Fruit fly (Drosophila melanogaster): ENCODE measurements around the gene CG10301.

The CG10301 gene

DNA sequence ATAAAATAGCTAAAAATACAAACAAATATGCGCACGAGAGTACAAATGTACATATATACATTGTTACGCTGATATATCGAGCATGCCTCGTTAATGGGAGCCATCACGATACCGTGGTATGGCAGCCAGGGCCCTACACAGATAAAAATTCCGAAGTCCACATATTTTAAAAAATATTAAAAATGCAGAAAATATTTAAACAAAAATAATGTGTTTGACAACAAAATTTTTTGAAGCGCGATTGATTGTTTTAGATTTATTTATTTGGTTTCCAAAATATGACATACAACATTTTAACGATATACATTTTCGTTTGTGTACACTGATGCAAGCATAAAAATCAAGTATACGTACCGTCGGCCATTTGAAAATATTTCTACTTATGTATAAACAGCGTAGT lies 16.8 kb downstream of the CG10301 start (continued):
- TF ChIP-seq CG10631 (GFP tag; optimal IDR thresholded peaks at IDR 0.05) (peak; percentile 60), dac (GFP tag; optimal IDR thresholded peaks at IDR 0.05) (peak; percentile 8), CG9139 (GFP tag; optimal IDR thresholded peaks at IDR 0.05) (no peak), acj6 (GFP tag; optimal IDR thresholded peaks at IDR 0.05) (peak; percentile 63), Hr38 (GFP tag; optimal IDR thresholded peaks at IDR 0.05) (no peak), CG6792 (GFP tag; optimal IDR thresholded peaks at IDR 0.05) (peak; percentile 61), Hr39 (GFP tag; optimal IDR thresholded peaks at IDR 0.05) (peak; percentile 65), Eip75B (GFP tag; optimal IDR thresholded peaks at IDR 0.05) (peak; percentile 67)

DNA sequence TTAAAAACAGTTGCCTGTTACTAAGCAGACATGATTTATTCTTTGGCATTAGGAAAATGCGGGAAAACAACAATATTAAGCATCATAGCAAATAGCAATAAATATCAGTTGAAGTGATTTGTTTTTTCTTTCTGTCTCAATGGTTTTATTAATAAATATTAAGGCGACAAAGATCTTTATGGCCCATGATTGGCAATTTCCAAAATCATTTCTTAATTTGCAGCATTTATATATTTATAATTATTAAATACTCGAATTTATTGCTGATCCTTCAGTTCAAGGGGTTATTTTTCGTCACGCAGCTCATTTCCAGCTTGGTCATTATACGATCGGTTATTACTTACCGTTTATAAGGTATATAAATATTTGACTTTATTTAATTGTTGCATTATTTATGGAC lies 17.7 kb downstream of the CG10301 start:
- no peak for TF ChIP-seq Sox14 (GFP tag; optimal IDR thresholded peaks at IDR 0.05)
- no peak for TF ChIP-seq Smox (GFP tag; optimal IDR thresholded peaks at IDR 0.05)

- peak; percentile 74; the same call in 2 of the 3 replicates for TF ChIP-seq CG8119 (GFP tag; IDR thresholded peaks at IDR 0.05)
- TF ChIP-seq cyc (GFP tag; optimal IDR thresholded peaks at IDR 0.05), result no peak
- peak; percentile 27 for TF ChIP-seq CG3032 (tag; optimal IDR thresholded peaks at IDR 0.05)
- peak; percentile 61 for TF ChIP-seq CG9139 (GFP tag; optimal IDR thresholded peaks at IDR 0.05)
- TF ChIP-seq topi (GFP tag; optimal IDR thresholded peaks at IDR 0.05), result no peak
- TF ChIP-seq Blimp-1 (GFP tag; optimal IDR thresholded peaks at IDR 0.05), result no peak
- no peak for TF ChIP-seq CG3919 (GFP tag; optimal IDR thresholded peaks at IDR 0.05)
- no peak for TF ChIP-seq Hr4 (GFP tag; optimal IDR thresholded peaks at IDR 0.05)
- TF ChIP-seq Eip75B (GFP tag; optimal IDR thresholded peaks at IDR 0.05), result peak; percentile 16
- no peak for TF ChIP-seq OdsH (GFP tag; optimal IDR thresholded peaks at IDR 0.05)
- no peak for TF ChIP-seq vri (GFP tag; optimal IDR thresholded peaks at IDR 0.05)
- peak; percentile 16 for TF ChIP-seq Ets96B (tag; optimal IDR thresholded peaks at IDR 0.05)
- TF ChIP-seq CG6792 (GFP tag; optimal IDR thresholded peaks at IDR 0.05), result no peak
- TF ChIP-seq Gug (GFP tag; IDR thresholded peaks at IDR 0.05), result no peak
- no peak for TF ChIP-seq CG7368 (GFP tag; optimal IDR thresholded peaks at IDR 0.05)
- TF ChIP-seq Sox14 (GFP tag; optimal IDR thresholded peaks at IDR 0.05), result no peak
- TF ChIP-seq lz (GFP tag; optimal IDR thresholded peaks at IDR 0.05), result no peak
- no peak for TF ChIP-seq Sox102F (GFP tag; optimal IDR thresholded peaks at IDR 0.05)
- no peak for TF ChIP-seq fd85E (GFP tag; optimal IDR thresholded peaks at IDR 0.05)
- TF ChIP-seq CG6276 (GFP tag; optimal IDR thresholded peaks at IDR 0.05), result peak; percentile 49
- TF ChIP-seq esn (GFP tag; optimal IDR thresholded peaks at IDR 0.05), result no peak
- TF ChIP-seq svp (GFP tag), result peak; percentile 74
- peak; percentile 46 for TF ChIP-seq dsx (GFP tag; optimal IDR thresholded peaks at IDR 0.05; ENCODE audit: poor library complexity, severe bottlenecking)
- peak; percentile 12 for TF ChIP-seq fkh (GFP tag; optimal IDR thresholded peaks at IDR 0.05)
- no peak for TF ChIP-seq Hr38 (GFP tag; optimal IDR thresholded peaks at IDR 0.05)
- no peak for TF ChIP-seq CG31627 (GFP tag; optimal IDR thresholded peaks at IDR 0.05)
- peak; percentile 8 for TF ChIP-seq CG1621 (tag; optimal IDR thresholded peaks at IDR 0.05)
- TF ChIP-seq net (GFP tag; optimal IDR thresholded peaks at IDR 0.05), result peak; percentile 33
- no peak for TF ChIP-seq CG11762 (GFP tag; optimal IDR thresholded peaks at IDR 0.05; ENCODE audit: insufficient read depth)
- no peak for TF ChIP-seq CG6854 (GFP tag; optimal IDR thresholded peaks at IDR 0.05)
- TF ChIP-seq CG34406 (GFP tag; optimal IDR thresholded peaks at IDR 0.05), result no peak
- TF ChIP-seq CG4318 (GFP tag; optimal IDR thresholded peaks at IDR 0.05), result no peak
- peak; percentile 10 for TF ChIP-seq Lpt (GFP tag; optimal IDR thresholded peaks at IDR 0.05)
- no peak for TF ChIP-seq acj6 (GFP tag; optimal IDR thresholded peaks at IDR 0.05)
- peak; percentile 66 for TF ChIP-seq CG16779 (tag; optimal IDR thresholded peaks at IDR 0.05)
- TF ChIP-seq salr (GFP tag; optimal IDR thresholded peaks at IDR 0.05), result no peak
- TF ChIP-seq achi (GFP tag; optimal IDR thresholded peaks at IDR 0.05), result peak; percentile 10
- peak; percentile 78 for TF ChIP-seq eg (GFP tag; IDR thresholded peaks at IDR 0.05)
- TF ChIP-seq CG6808 (GFP tag; optimal IDR thresholded peaks at IDR 0.05), result peak; percentile 65
- TF ChIP-seq Sox15 (GFP tag; optimal IDR thresholded peaks at IDR 0.05), result no peak
- TF ChIP-seq fd59A (GFP tag; optimal IDR thresholded peaks at IDR 0.05), result no peak
- TF ChIP-seq Eip78C (GFP tag), result peak; percentile 71
- TF ChIP-seq Eip93F (GFP tag; optimal IDR thresholded peaks at IDR 0.05), result peak; percentile 1
- no peak for TF ChIP-seq Ets21C (GFP tag; optimal IDR thresholded peaks at IDR 0.05)
- TF ChIP-seq Smox (GFP tag; optimal IDR thresholded peaks at IDR 0.05), result no peak
- TF ChIP-seq Hr39 (GFP tag; optimal IDR thresholded peaks at IDR 0.05), result no peak
These were observed 18.1 kb downstream of the CG10301 start for dm6 chr3R:23728086-23728485.

Measured in whole organism, prepupa.